Worm (Caenorhabditis elegans): ENCODE data around the gene M03E7.3.
A peak's percentile ranks its signal among the peaks of the same experiment; 100 is the strongest.

Gene M03E7.3

ce11 chrV:5619372-5619771 lies 4.5 kb downstream of the M03E7.3 start:
- TF ChIP-seq dpl-1 (GFP tag; optimal IDR thresholded peaks at IDR 0.05) (peak; percentile 21), lin-38 (GFP tag; IDR thresholded peaks at IDR 0.05) (peak; percentile 93), rbr-2 (tag; optimal IDR thresholded peaks at IDR 0.05) (no peak), unc-130 (GFP tag; optimal IDR thresholded peaks at IDR 0.05) (peak; percentile 22)

- TF ChIP-seq Y105C5A.15 (GFP tag; IDR thresholded peaks at IDR 0.05) (no peak), dmd-9 (GFP tag; IDR thresholded peaks at IDR 0.05) (no peak), arid-1 (GFP tag; conservative IDR thresholded peaks at IDR 0.05) (no peak), F44E2.7 (GFP tag; IDR thresholded peaks at IDR 0.05) (no peak), lin-13 (GFP tag; optimal IDR thresholded peaks at IDR 0.05) (no peak), spr-3 (GFP tag; optimal IDR thresholded peaks at IDR 0.05) (no peak), dmd-6 (GFP tag; IDR thresholded peaks at IDR 0.05) (no peak)
Observed at ce11 chrV:5620040-5620439, 5.2 kb downstream of the M03E7.3 start, which contains the start of gene memb-2. Gene memb-2, minus strand, starts transcription at chrV:5620140.

DNA sequence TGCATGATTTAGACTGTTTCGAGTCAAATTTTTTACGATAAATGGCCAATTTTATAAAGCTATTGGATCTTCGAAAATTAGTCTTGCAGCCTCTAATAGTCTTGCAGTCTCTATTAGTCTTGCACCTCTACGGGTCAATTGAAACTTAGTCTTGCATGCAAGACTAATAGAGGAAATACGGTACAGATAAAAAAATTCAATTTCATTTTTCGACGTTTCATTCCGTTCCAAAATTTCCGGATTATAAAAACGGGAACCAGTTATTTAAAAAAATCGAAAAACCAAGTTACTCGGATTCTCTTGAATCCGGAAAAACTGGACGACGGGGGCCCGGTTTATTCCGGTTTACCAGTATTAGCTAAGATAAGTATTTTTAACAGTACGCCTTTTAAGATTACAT lies 6.6 kb downstream of the M03E7.3 start, which contains the start of gene M03E7.1:
M03E7.1 (plus strand) TSS at position 301 of the 400 bp plus-strand sequence.
- TF ChIP-seq daf-12 (tag; optimal IDR thresholded peaks at IDR 0.05) (no peak), daf-19 (GFP tag; conservative IDR thresholded peaks at IDR 0.05) (no peak), unc-62 (GFP tag; optimal IDR thresholded peaks at IDR 0.05 in 1 of 2) (no peak), unc-62 (tag; optimal IDR thresholded peaks at IDR 0.05) (no peak), lin-29 (GFP tag; IDR thresholded peaks at IDR 0.05) (no peak), fos-1 (tag; optimal IDR thresholded peaks at IDR 0.05) (no peak), nhr-102 (tag; optimal IDR thresholded peaks at IDR 0.05) (no peak), gei-8 (GFP tag; optimal IDR thresholded peaks at IDR 0.05) (no peak), daf-16 (GFP tag; optimal IDR thresholded peaks at IDR 0.05) (no peak), daf-16 (tag; optimal IDR thresholded peaks at IDR 0.05) (no peak), D1046.2 (GFP tag; IDR thresholded peaks at IDR 0.05) (no peak), mdl-1 (tag; optimal IDR thresholded peaks at IDR 0.05) (no peak), fkh-10 (GFP tag; optimal IDR thresholded peaks at IDR 0.05) (no peak)

- TF ChIP-seq ceh-20 (GFP tag; IDR thresholded peaks at IDR 0.05) (peak; percentile 29; the same call in 1 of the 2 replicates), tra-1 (GFP tag; IDR thresholded peaks at IDR 0.05) (0 out of 2 replicates have a peak, but pooled peaks have one; percentile 41), unc-62 (GFP tag; optimal IDR thresholded peaks at IDR 0.05 in 1 of 2) (peak in 1 of 2 experiments; percentile 99), unc-62 (tag; optimal IDR thresholded peaks at IDR 0.05) (no peak), nhr-76 (tag; optimal IDR thresholded peaks at IDR 0.05) (no peak), ces-1 (GFP tag; optimal IDR thresholded peaks at IDR 0.05) (no peak)
Observed at ce11 chrV:5628014-5628413, 13.2 kb downstream of the M03E7.3 start.

ce11 chrV:5630792-5631191 lies 16.0 kb downstream of the M03E7.3 start, which contains the start of gene acy-4:
Gene acy-4, minus strand, starts transcription at chrV:5630892.
- no peak for TF ChIP-seq dve-1 (tag; optimal IDR thresholded peaks at IDR 0.05; ENCODE audit: insufficient read depth)
- no peak for TF ChIP-seq F10B5.3 (tag; optimal IDR thresholded peaks at IDR 0.05)
- TF ChIP-seq egl-27 (tag; optimal IDR thresholded peaks at IDR 0.05) = no peak
- TF ChIP-seq duxl-1 (tag; optimal IDR thresholded peaks at IDR 0.05; ENCODE audit: poor library complexity) = no peak
- TF ChIP-seq daf-16 (GFP tag; optimal IDR thresholded peaks at IDR 0.05) = no peak
- TF ChIP-seq daf-16 (tag; optimal IDR thresholded peaks at IDR 0.05) = no peak
- TF ChIP-seq F44E2.7 (GFP tag; IDR thresholded peaks at IDR 0.05) = no peak
- no peak for TF ChIP-seq lin-13 (GFP tag; optimal IDR thresholded peaks at IDR 0.05)

- TF ChIP-seq daf-16 (GFP tag; optimal IDR thresholded peaks at IDR 0.05) (no peak), daf-16 (tag; optimal IDR thresholded peaks at IDR 0.05) (peak; percentile 66), daf-12 (tag; optimal IDR thresholded peaks at IDR 0.05) (no peak), R02D3.7 (tag; optimal IDR thresholded peaks at IDR 0.05) (no peak), tra-1 (GFP tag; IDR thresholded peaks at IDR 0.05) (no peak), nhr-6 (tag; optimal IDR thresholded peaks at IDR 0.05) (peak; percentile 6), nhr-28 (tag; optimal IDR thresholded peaks at IDR 0.05) (peak; percentile 18), dve-1 (tag; optimal IDR thresholded peaks at IDR 0.05; ENCODE audit: insufficient read depth) (peak; percentile 32), dmd-6 (GFP tag; IDR thresholded peaks at IDR 0.05) (peak; percentile 28; the same call in 1 of the 2 replicates), ama-1 (optimal IDR thresholded peaks at IDR 0.05) (no peak), lin-39 (tag; optimal IDR thresholded peaks at IDR 0.05) (no peak), lin-38 (GFP tag; IDR thresholded peaks at IDR 0.05) (no peak)
Observed at ce11 chrV:5634445-5634844, 19.6 kb downstream of the M03E7.3 start.
